Worm (Caenorhabditis elegans) whole organism, early embryonic: ENCODE data around the gene srx-45.

Experiments
- F13C5.2 ChIP-seq: sonication (generic microtip); optimal IDR thresholded peaks from 2 replicates; lab custom pipeline; 2017; ENCODE audit warnings: mild to moderate bottlenecking, missing genetic modification characterization, inconsistent platforms, missing compliant biosample characterization
- flt-1 ChIP-seq: fragments of 200-800 bp; sonication (Bioruptor generic); IDR thresholded peaks from 2 replicates; pipeline ENCODE4 v1.3.6; 2022; ENCODE audit warnings: missing genetic modification characterization, missing compliant biosample characterization
- hmg-4 ChIP-seq: fragments of 200-800 bp; sonication (Bioruptor generic); optimal IDR thresholded peaks from 2 replicates; lab custom pipeline; 2018; ENCODE audit warnings: mild to moderate bottlenecking, missing genetic modification characterization, missing compliant biosample characterization
- pes-1 ChIP-seq: fragments of 200-800 bp; sonication (Bioruptor generic); IDR thresholded peaks from 2 replicates; pipeline ENCODE4 v1.3.6; 2022; ENCODE audit warnings: missing genetic modification reagents, missing genetic modification characterization, missing compliant biosample characterization
- sea-1 ChIP-seq: fragments of 200-800 bp; sonication (Bioruptor generic); conservative IDR thresholded peaks from 2 replicates; pipeline ENCODE4 v1.3.6; 2022; ENCODE audit warnings: missing genetic modification characterization, missing compliant biosample characterization
- tbx-11 ChIP-seq: fragments of 200-800 bp; sonication (Bioruptor generic); IDR thresholded peaks from 2 replicates; pipeline ENCODE4 v1.3.6; 2022; ENCODE audit warnings: missing genetic modification characterization, missing compliant biosample characterization

DNA sequence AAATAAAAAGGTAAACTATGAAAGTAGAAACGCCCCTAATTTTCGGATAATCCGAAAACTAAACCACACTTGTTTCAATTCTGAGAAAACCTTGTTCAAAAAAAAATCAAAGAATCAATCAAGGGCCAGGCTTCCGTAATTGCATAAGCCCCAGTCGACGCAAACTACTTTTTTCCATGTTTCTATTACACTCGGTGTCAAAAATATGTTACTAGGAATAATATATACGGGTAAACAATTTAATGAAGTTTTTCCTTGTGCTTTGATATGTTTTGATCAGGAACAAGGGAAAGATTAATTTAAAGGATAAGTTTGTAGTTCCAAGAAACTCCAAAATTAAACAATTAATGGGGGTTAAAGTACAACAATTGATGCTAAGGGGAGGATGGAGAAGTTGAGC, 3.3 kb upstream of the srx-45 start:
- TF ChIP-seq pes-1 (GFP tag; lab: Robert Waterston, UW) (no peak), sea-1 (no peak), F13C5.2 (tag; lab: Kevin White, UChicago) (no peak), hmg-4 (no peak), flt-1 (GFP tag; lab: Robert Waterston, UW) (no peak), tbx-11 (GFP tag; lab: Robert Waterston, UW) (no peak)
